Worm (Caenorhabditis elegans) whole organism, young adult: ENCODE results near the gene msrp-6.

ENCODE experiments used
- F10E7.11 ChIP-seq: sonication (generic microtip); optimal IDR thresholded peaks from 2 replicates; lab custom pipeline; 2017; ENCODE audit warnings: mild to moderate bottlenecking, missing genetic modification characterization, moderate library complexity, missing compliant biosample characterization
- F22D6.2 ChIP-seq: sonication (generic microtip); optimal IDR thresholded peaks from 2 replicates; lab custom pipeline; 2016; ENCODE audit warnings: mild to moderate bottlenecking, missing genetic modification characterization, missing compliant biosample characterization
- F37B4.10 ChIP-seq: fragments of 200-800 bp; sonication (Bioruptor generic); IDR thresholded peaks from 2 replicates; pipeline ENCODE4 v1.3.6; 2022; ENCODE audit warnings: missing genetic modification characterization, missing compliant biosample characterization
- F52B5.7 ChIP-seq: sonication (generic microtip); optimal IDR thresholded peaks from 2 replicates; lab custom pipeline; 2016; ENCODE audit warnings: mild to moderate bottlenecking, missing genetic modification characterization, missing compliant biosample characterization
- F57C9.4 ChIP-seq: sonication (generic microtip); optimal IDR thresholded peaks from 2 replicates; lab custom pipeline; 2017; ENCODE audit warnings: mild to moderate bottlenecking, missing genetic modification characterization, missing compliant biosample characterization
- K11D2.4 ChIP-seq: fragments of 200-800 bp; sonication (Bioruptor generic); IDR thresholded peaks from 2 replicates; pipeline ENCODE4 v1.3.6; 2022; ENCODE audit warnings: missing genetic modification reagents, missing genetic modification characterization, missing compliant biosample characterization
- Y56A3A.18 ChIP-seq: fragments of 200-800 bp; sonication (Bioruptor generic); IDR thresholded peaks from 2 replicates; pipeline ENCODE4 v1.3.6; 2022; ENCODE audit warnings: missing genetic modification reagents, missing genetic modification characterization, missing compliant biosample characterization
- Y67H2A.10 ChIP-seq: fragments of 200-800 bp; sonication (Bioruptor generic); conservative IDR thresholded peaks from 2 replicates; pipeline ENCODE4 v1.3.6; 2022; ENCODE audit warnings: missing genetic modification reagents, missing genetic modification characterization, missing compliant biosample characterization
- aptf-3 ChIP-seq: fragments of 200-800 bp; sonication (Bioruptor generic); IDR thresholded peaks from 2 replicates; pipeline ENCODE4 v1.3.6; 2022; ENCODE audit warnings: missing genetic modification characterization, missing compliant biosample characterization
- attf-3 ChIP-seq: fragments of 200-800 bp; sonication (Bioruptor generic); conservative IDR thresholded peaks from 2 replicates; pipeline ENCODE4 v1.3.6; 2022; ENCODE audit warnings: missing genetic modification reagents, missing genetic modification characterization, missing compliant biosample characterization
- attf-5 ChIP-seq: fragments of 200-800 bp; sonication (Bioruptor generic); optimal IDR thresholded peaks from 2 replicates; lab custom pipeline; 2018; ENCODE audit warnings: mild to moderate bottlenecking, missing genetic modification characterization, missing compliant biosample characterization
- bed-2 ChIP-seq: fragments of 200-800 bp; sonication (Bioruptor generic); IDR thresholded peaks from 2 replicates; pipeline ENCODE4 v1.3.6; 2022; ENCODE audit warnings: missing genetic modification reagents, missing genetic modification characterization, missing compliant biosample characterization
- ccch-3 ChIP-seq: fragments of 200-800 bp; sonication (Bioruptor generic); optimal IDR thresholded peaks from 2 replicates; lab custom pipeline; 2018; ENCODE audit warnings: mild to moderate bottlenecking, missing genetic modification characterization, missing compliant biosample characterization
- cebp-1 ChIP-seq, 2 experiments: fragments of 200-800 bp in 1 of 2; sonication (Bioruptor generic) in 1 of 2; sonication (generic microtip) in 1 of 2; IDR thresholded peaks in 1 of 2; optimal IDR thresholded peaks in 1 of 2; 2 replicates each; pipeline versions ENCODE4 v1.3.6 to Lab custom; 2017 to 2022; ENCODE audit warnings: missing compliant biosample characterization in 2 of 2, missing genetic modification characterization in 2 of 2, mild to moderate bottlenecking in 1 of 2, missing genetic modification reagents in 1 of 2, moderate library complexity in 1 of 2
- cebp-2 ChIP-seq: fragments of 200-800 bp; sonication (Bioruptor generic); IDR thresholded peaks from 2 replicates; pipeline ENCODE4 v1.3.6; 2022; ENCODE audit warnings: missing genetic modification characterization, missing compliant biosample characterization
- ceh-91 ChIP-seq: fragments of 200-800 bp; sonication (Bioruptor generic); IDR thresholded peaks from 2 replicates; pipeline ENCODE4 v1.3.6; 2022; ENCODE audit warnings: missing genetic modification reagents, missing genetic modification characterization, missing compliant biosample characterization
- chd-7 ChIP-seq: sonication (generic microtip); optimal IDR thresholded peaks from 2 replicates; lab custom pipeline; 2016; ENCODE audit warnings: mild to moderate bottlenecking, missing genetic modification characterization, moderate library complexity, missing compliant biosample characterization
- dox-1 ChIP-seq: fragments of 200-800 bp; sonication (Bioruptor generic); IDR thresholded peaks from 2 replicates; pipeline ENCODE4 v1.3.6; 2022; ENCODE audit warnings: missing genetic modification reagents, missing genetic modification characterization, missing compliant biosample characterization
- dpl-1 ChIP-seq: fragments of 150-350 bp; optimal IDR thresholded peaks from 2 replicates; lab custom pipeline; 2014; ENCODE audit warnings: missing biosample characterization, missing genetic modification reagents, missing genetic modification characterization
- egrh-3 ChIP-seq: fragments of 200-800 bp; sonication (Bioruptor generic); IDR thresholded peaks from 2 replicates; pipeline ENCODE4 v1.3.6; 2022; ENCODE audit warnings: missing genetic modification reagents, missing genetic modification characterization, missing compliant biosample characterization
- hlh-12 ChIP-seq: sonication (generic microtip); optimal IDR thresholded peaks from 2 replicates; lab custom pipeline; 2016; ENCODE audit warnings: missing genetic modification characterization, missing compliant biosample characterization
- hlh-26 ChIP-seq: fragments of 200-800 bp; sonication (Bioruptor generic); conservative IDR thresholded peaks from 2 replicates; pipeline ENCODE4 v1.3.6; 2022; ENCODE audit warnings: missing genetic modification reagents, missing genetic modification characterization, missing compliant biosample characterization
- let-526 ChIP-seq: fragments of 200-800 bp; sonication (Bioruptor generic); IDR thresholded peaks from 2 replicates; pipeline ENCODE4 v1.3.6; 2022; ENCODE audit warnings: missing genetic modification reagents, missing genetic modification characterization, missing compliant biosample characterization
- lin-40 ChIP-seq: sonication (generic microtip); optimal IDR thresholded peaks from 2 replicates; lab custom pipeline; 2016; ENCODE audit warnings: missing genetic modification characterization, mild to moderate bottlenecking, missing compliant biosample characterization, missing genotype, missing genetic modification reagents
- lir-1 ChIP-seq: fragments of 200-800 bp; sonication (Bioruptor generic); conservative IDR thresholded peaks from 2 replicates; pipeline ENCODE4 v1.3.6; 2022; ENCODE audit warnings: missing genetic modification reagents, missing genetic modification characterization, missing compliant biosample characterization
- madf-3 ChIP-seq: fragments of 200-800 bp; sonication (Bioruptor generic); IDR thresholded peaks from 2 replicates; pipeline ENCODE4 v1.3.6; 2022; ENCODE audit warnings: missing genetic modification reagents, missing genetic modification characterization, missing compliant biosample characterization
- madf-6 ChIP-seq: fragments of 200-800 bp; sonication (Bioruptor generic); IDR thresholded peaks from 2 replicates; pipeline ENCODE4 v1.3.6; 2022; ENCODE audit warnings: missing genetic modification reagents, missing genetic modification characterization, missing compliant biosample characterization
- mcd-1 ChIP-seq: fragments of 200-800 bp; sonication (Bioruptor generic); IDR thresholded peaks from 2 replicates; pipeline ENCODE4 v1.3.6; 2022; ENCODE audit warnings: missing genetic modification reagents, missing genetic modification characterization, missing compliant biosample characterization
- mxl-1 ChIP-seq: sonication (generic microtip); optimal IDR thresholded peaks from 2 replicates; lab custom pipeline; 2016; ENCODE audit warnings: missing genetic modification characterization, missing compliant biosample characterization
- nhr-179 ChIP-seq: sonication (generic microtip); optimal IDR thresholded peaks from 2 replicates; lab custom pipeline; 2016; ENCODE audit warnings: mild to moderate bottlenecking, missing genetic modification characterization, missing compliant biosample characterization
- nhr-90 ChIP-seq: sonication (generic microtip); optimal IDR thresholded peaks from 2 replicates; lab custom pipeline; 2016; ENCODE audit warnings: missing genotype, mild to moderate bottlenecking, missing genetic modification characterization, missing compliant biosample characterization
- repo-1 ChIP-seq: sonication (generic microtip); optimal IDR thresholded peaks from 2 replicates; lab custom pipeline; 2017; ENCODE audit warnings: mild to moderate bottlenecking, missing genetic modification characterization, missing compliant biosample characterization
- snpc-1.3 ChIP-seq: sonication (generic microtip); optimal IDR thresholded peaks from 2 replicates; lab custom pipeline; 2017; ENCODE audit warnings: missing genetic modification characterization, mild to moderate bottlenecking, missing compliant biosample characterization, antibody characterized with exemption, moderate library complexity, missing genotype, missing genetic modification reagents; ENCODE audit not compliant: insufficient read depth
- xnd-1 ChIP-seq: sonication (generic microtip); optimal IDR thresholded peaks from 2 replicates; lab custom pipeline; 2016; ENCODE audit warnings: missing genotype, missing genetic modification reagents, missing genetic modification characterization, missing compliant biosample characterization
- zfh-2 ChIP-seq: fragments of 200-800 bp; sonication (Bioruptor generic); conservative IDR thresholded peaks from 2 replicates; pipeline ENCODE4 v1.3.6; 2022; ENCODE audit warnings: missing genetic modification reagents, missing genetic modification characterization, missing compliant biosample characterization
- zim-3 ChIP-seq: sonication (generic microtip); optimal IDR thresholded peaks from 2 replicates; lab custom pipeline; 2017; ENCODE audit warnings: mild to moderate bottlenecking, missing genetic modification characterization, moderate library complexity, missing compliant biosample characterization
- ztf-18 ChIP-seq: sonication (generic microtip); optimal IDR thresholded peaks from 2 replicates; lab custom pipeline; 2016; ENCODE audit warnings: missing genotype, mild to moderate bottlenecking, missing genetic modification characterization, missing compliant biosample characterization

Gene msrp-6

ce11 chrII:2627154-2627799, 8.0 kb downstream of the msrp-6 start, which contains the start of gene sri-71:
Gene sri-71 (plus strand): TSS chrII:2627749.
- TF ChIP-seq cebp-1 (GFP tag; IDR thresholded peaks at IDR 0.05; lab: Robert Waterston, UW) (no peak), cebp-1 (tag; optimal IDR thresholded peaks at IDR 0.05; lab: Kevin White, UChicago) (no peak), egrh-3 (GFP tag; lab: Robert Waterston, UW) (peak; percentile 87; the same call in 1 of the 2 replicates), lir-1 (GFP tag; lab: Robert Waterston, UW) (no peak), ccch-3 (no peak), cebp-2 (GFP tag; lab: Robert Waterston, UW) (no peak), chd-7 (tag; lab: Kevin White, UChicago) (peak; percentile 4), dox-1 (0 out of 2 replicates have a peak, but pooled peaks have one; percentile 26), zfh-2 (GFP tag; lab: Robert Waterston, UW) (peak; percentile 91), mxl-1 (tag; lab: Kevin White, UChicago) (no peak), let-526 (GFP tag; lab: Robert Waterston, UW) (no peak)

ce11 chrII:2628401-2628800, 9.2 kb downstream of the msrp-6 start:
- TF ChIP-seq aptf-3 (GFP tag; lab: Robert Waterston, UW) = no peak
- peak; percentile 81; the same call in 1 of the 2 replicates for TF ChIP-seq egrh-3 (GFP tag; lab: Robert Waterston, UW)
- no peak for TF ChIP-seq dpl-1 (GFP tag; lab: Kevin White, UChicago)
- TF ChIP-seq nhr-179 (tag; lab: Kevin White, UChicago) = no peak
- TF ChIP-seq hlh-12 (tag; lab: Kevin White, UChicago) = no peak
- TF ChIP-seq F37B4.10 (GFP tag; lab: Robert Waterston, UW) = 0 out of 2 replicates have a peak, but pooled peaks have one; percentile 52
- TF ChIP-seq K11D2.4 = no peak
- no peak for TF ChIP-seq attf-3
- TF ChIP-seq mcd-1 (GFP tag; lab: Robert Waterston, UW) = 0 out of 2 replicates have a peak, but pooled peaks have one; percentile 22
- no peak for TF ChIP-seq hlh-26 (GFP tag; lab: Robert Waterston, UW)
- no peak for TF ChIP-seq F57C9.4 (tag; lab: Kevin White, UChicago)
- TF ChIP-seq snpc-1.3 = no peak
- peak; percentile 85 for TF ChIP-seq zfh-2 (GFP tag; lab: Robert Waterston, UW)
- TF ChIP-seq repo-1 (tag; lab: Kevin White, UChicago) = no peak
- no peak for TF ChIP-seq ztf-18 (tag; lab: Kevin White, UChicago)
- no peak for TF ChIP-seq madf-6 (GFP tag; lab: Robert Waterston, UW)

- TF ChIP-seq xnd-1 (tag; lab: Kevin White, UChicago) (no peak), F22D6.2 (tag; lab: Kevin White, UChicago) (no peak), nhr-90 (no peak), ceh-91 (GFP tag; lab: Robert Waterston, UW) (no peak), mxl-1 (tag; lab: Kevin White, UChicago) (no peak), lin-40 (tag; lab: Kevin White, UChicago) (no peak), F10E7.11 (no peak), repo-1 (tag; lab: Kevin White, UChicago) (no peak), zim-3 (tag; lab: Kevin White, UChicago) (no peak), Y67H2A.10 (GFP tag; lab: Robert Waterston, UW) (no peak), ztf-18 (tag; lab: Kevin White, UChicago) (no peak), chd-7 (tag; lab: Kevin White, UChicago) (no peak), hlh-12 (tag; lab: Kevin White, UChicago) (no peak), attf-3 (no peak), Y56A3A.18 (no peak), attf-5 (no peak), madf-3 (no peak), bed-2 (no peak), F52B5.7 (tag; lab: Kevin White, UChicago) (no peak)
Measured at ce11 chrII:2629270-2629669, 10.0 kb downstream of the msrp-6 start, which contains the start of gene sri-37. Gene sri-37 (plus strand): TSS chrII:2629570.
